Worm (Caenorhabditis elegans): Measurements from ENCODE around the gene K02E10.6.

K02E10.6 gene

ce11 chrX:2513667-2514198, 31.2 kb upstream of the K02E10.6 start:
- no peak for TF ChIP-seq ztf-11 (tag; optimal IDR thresholded peaks at IDR 0.05)
- TF ChIP-seq aly-2 (tag; optimal IDR thresholded peaks at IDR 0.05), result no peak
- TF ChIP-seq ztf-1 (GFP tag; conservative IDR thresholded peaks at IDR 0.05), result no peak
- no peak for TF ChIP-seq alr-1 (tag; optimal IDR thresholded peaks at IDR 0.05)
- TF ChIP-seq nhr-11 (tag; optimal IDR thresholded peaks at IDR 0.05), result no peak
- TF ChIP-seq nhr-10 (tag; optimal IDR thresholded peaks at IDR 0.05), result no peak
- TF ChIP-seq ztf-4 (tag; optimal IDR thresholded peaks at IDR 0.05), result no peak
- no peak for TF ChIP-seq mab-5 (tag; optimal IDR thresholded peaks at IDR 0.05)
- TF ChIP-seq nhr-6 (tag; optimal IDR thresholded peaks at IDR 0.05), result no peak

- TF ChIP-seq F13H6.1 (tag; optimal IDR thresholded peaks at IDR 0.05) (no peak), peb-1 (tag; optimal IDR thresholded peaks at IDR 0.05) (no peak), nhr-77 (tag; optimal IDR thresholded peaks at IDR 0.05) (no peak)
Observed at ce11 chrX:2508449-2508848, 25.9 kb upstream of the K02E10.6 start, which contains the start of gene K02E10.7. Gene K02E10.7, minus strand, starts transcription at chrX:2508549.

- no peak for TF ChIP-seq ztf-11 (tag; optimal IDR thresholded peaks at IDR 0.05)
- TF ChIP-seq unc-39 (tag; optimal IDR thresholded peaks at IDR 0.05), result no peak
- no peak for TF ChIP-seq crh-2 (tag; optimal IDR thresholded peaks at IDR 0.05)
- no peak for TF ChIP-seq nhr-21 (tag; optimal IDR thresholded peaks at IDR 0.05)
- TF ChIP-seq mdl-1 (tag; optimal IDR thresholded peaks at IDR 0.05), result no peak
- TF ChIP-seq lin-11 (tag; optimal IDR thresholded peaks at IDR 0.05), result no peak
Observed at ce11 chrX:2506738-2507137, 24.2 kb upstream of the K02E10.6 start.

ce11 chrX:2497816-2498215, 15.2 kb upstream of the K02E10.6 start:
- TF ChIP-seq nhr-237 (tag; optimal IDR thresholded peaks at IDR 0.05) (no peak), lin-11 (tag; optimal IDR thresholded peaks at IDR 0.05) (no peak), mab-5 (tag; optimal IDR thresholded peaks at IDR 0.05) (no peak), unc-39 (tag; optimal IDR thresholded peaks at IDR 0.05) (no peak), lin-39 (tag; optimal IDR thresholded peaks at IDR 0.05) (no peak), peb-1 (tag; optimal IDR thresholded peaks at IDR 0.05) (no peak), Y55F3AM.14 (GFP tag; optimal IDR thresholded peaks at IDR 0.05) (no peak), nhr-10 (tag; optimal IDR thresholded peaks at IDR 0.05) (no peak), alr-1 (tag; optimal IDR thresholded peaks at IDR 0.05) (no peak), elt-3 (tag; optimal IDR thresholded peaks at IDR 0.05) (no peak), ZK546.5 (tag; optimal IDR thresholded peaks at IDR 0.05) (no peak), lsy-2 (tag; optimal IDR thresholded peaks at IDR 0.05) (no peak), gmeb-1 (tag; optimal IDR thresholded peaks at IDR 0.05) (no peak), dmd-4 (tag; optimal IDR thresholded peaks at IDR 0.05) (no peak), unc-62 (GFP tag; optimal IDR thresholded peaks at IDR 0.05) (no peak)

ce11 chrX:2495865-2496314, 13.3 kb upstream of the K02E10.6 start, which contains the start of gene rabr-1:
Gene rabr-1, plus strand, starts transcription at chrX:2496180.
- TF ChIP-seq ztf-11 (tag; optimal IDR thresholded peaks at IDR 0.05) (no peak), ceh-16 (tag; optimal IDR thresholded peaks at IDR 0.05) (peak; percentile 34), alr-1 (tag; optimal IDR thresholded peaks at IDR 0.05) (no peak), nhr-129 (tag; optimal IDR thresholded peaks at IDR 0.05) (peak; percentile 72), sma-9 (GFP tag; optimal IDR thresholded peaks at IDR 0.05) (peak; percentile 69), sma-9 (tag; optimal IDR thresholded peaks at IDR 0.05) (no peak), unc-39 (tag; optimal IDR thresholded peaks at IDR 0.05) (no peak), blmp-1 (tag; optimal IDR thresholded peaks at IDR 0.05; ENCODE audit: insufficient read depth) (peak; percentile 82), lin-39 (tag; optimal IDR thresholded peaks at IDR 0.05) (no peak), peb-1 (tag; optimal IDR thresholded peaks at IDR 0.05) (no peak), egl-27 (tag; optimal IDR thresholded peaks at IDR 0.05) (peak; percentile 59), snpc-4 (tag; optimal IDR thresholded peaks at IDR 0.05) (peak; percentile 27), elt-1 (tag; optimal IDR thresholded peaks at IDR 0.05) (no peak), F13H6.1 (tag; optimal IDR thresholded peaks at IDR 0.05) (peak; percentile 67), nhr-25 (tag; optimal IDR thresholded peaks at IDR 0.05) (peak; percentile 61), lsy-2 (tag; optimal IDR thresholded peaks at IDR 0.05) (peak in 1 of 2 experiments; percentile 29), nhr-6 (tag; optimal IDR thresholded peaks at IDR 0.05) (peak; percentile 40), aly-2 (tag; optimal IDR thresholded peaks at IDR 0.05) (no peak), gmeb-1 (tag; optimal IDR thresholded peaks at IDR 0.05) (peak; percentile 3), ceh-82 (tag; optimal IDR thresholded peaks at IDR 0.05) (no peak), nhr-77 (tag; optimal IDR thresholded peaks at IDR 0.05) (no peak), fos-1 (tag; optimal IDR thresholded peaks at IDR 0.05) (peak; percentile 55), ztf-1 (GFP tag; conservative IDR thresholded peaks at IDR 0.05) (no peak), dmd-4 (tag; optimal IDR thresholded peaks at IDR 0.05) (no peak), C34F6.9 (tag; optimal IDR thresholded peaks at IDR 0.05) (peak; percentile 30), lin-13 (GFP tag; optimal IDR thresholded peaks at IDR 0.05) (peak; percentile 11), nhr-21 (tag; optimal IDR thresholded peaks at IDR 0.05) (peak; percentile 51), sma-3 (GFP tag; optimal IDR thresholded peaks at IDR 0.05) (peak; percentile 68)

Data from whole organism, L2 larva.